Worm (Caenorhabditis elegans) whole organism, L1 larva: ENCODE data around the gene W03F8.4.
"Not testable (repeated sequence)": the region's sequence is repeated elsewhere in the genome, so short reads cannot be mapped to it uniquely, and the experiment has no call there.

Experiments
- Y116A8C.19 ChIP-seq: sonication (generic microtip); optimal IDR thresholded peaks from 2 replicates; lab custom pipeline; 2016; ENCODE audit warnings: missing compliant biosample characterization, missing genetic modification characterization, borderline replicate concordance
- alr-1 ChIP-seq: fragments of 200-800 bp; sonication (Bioruptor generic); optimal IDR thresholded peaks from 2 replicates; lab custom pipeline; 2018; ENCODE audit warnings: borderline replicate concordance, mild to moderate bottlenecking, missing genetic modification characterization, missing compliant biosample characterization
- ces-1 ChIP-seq: fragments of 150-350 bp; optimal IDR thresholded peaks from 2 replicates; lab custom pipeline; 2014; ENCODE audit warnings: missing biosample characterization, missing genetic modification reagents, missing genetic modification characterization
- egl-27 ChIP-seq, 2 experiments: fragments of 150-350 bp in 1 of 2; sonication (generic microtip); optimal IDR thresholded peaks; 3 replicates each; lab custom pipeline; 2017 to 2018; ENCODE audit warnings: missing biosample characterization in 2 of 2, missing genetic modification characterization in 2 of 2, missing genetic modification reagents in 2 of 2
- fkh-8 ChIP-seq: sonication (generic microtip); optimal IDR thresholded peaks from 2 replicates; lab custom pipeline; 2016; ENCODE audit warnings: mild to moderate bottlenecking, missing genetic modification characterization, missing compliant biosample characterization
- lin-13 ChIP-seq: fragments of 150-350 bp; optimal IDR thresholded peaks from 2 replicates; lab custom pipeline; 2014; ENCODE audit warnings: missing biosample characterization, missing genetic modification reagents, missing genetic modification characterization
- nhr-12 ChIP-seq: sonication (generic microtip); optimal IDR thresholded peaks from 2 replicates; lab custom pipeline; 2017; ENCODE audit warnings: missing biosample characterization, missing genetic modification characterization
- nhr-28 ChIP-seq: fragments of 150-350 bp; optimal IDR thresholded peaks from 2 replicates; lab custom pipeline; 2014; ENCODE audit warnings: missing biosample characterization, missing genetic modification characterization
- snpc-4 ChIP-seq: fragments of 150-350 bp; optimal IDR thresholded peaks from 2 replicates; lab custom pipeline; 2014; ENCODE audit warnings: missing biosample characterization, missing genetic modification characterization
- sptf-1 ChIP-seq: fragments of 150-350 bp; optimal IDR thresholded peaks from 2 replicates; lab custom pipeline; 2014; ENCODE audit warnings: missing biosample characterization, missing genetic modification characterization
- unc-62 ChIP-seq: fragments of 150-350 bp; optimal IDR thresholded peaks from 2 replicates; lab custom pipeline; 2014; ENCODE audit warnings: missing biosample characterization, missing genetic modification reagents, missing genetic modification characterization
- unc-86 ChIP-seq: sonication (generic microtip); optimal IDR thresholded peaks from 2 replicates; lab custom pipeline; 2016; ENCODE audit warnings: missing genetic modification characterization, missing compliant biosample characterization
- zag-1 ChIP-seq: fragments of 150-350 bp; optimal IDR thresholded peaks from 2 replicates; lab custom pipeline; 2014; ENCODE audit warnings: missing biosample characterization, missing genetic modification characterization

ce11 chrIV:5226552-5226951, 42.6 kb downstream of the W03F8.4 start, which contains the start of gene nsph-4.1:
- TF ChIP-seq sptf-1 (tag; lab: Kevin White, UChicago); snpc-4 (tag; lab: Kevin White, UChicago); ces-1 (GFP tag; lab: Kevin White, UChicago); nhr-12 (tag; lab: Kevin White, UChicago); unc-62 (GFP tag; lab: Kevin White, UChicago); egl-27 (tag; optimal IDR thresholded peaks at IDR 0.05; lab: Kevin White, UChicago); fkh-8 (tag; lab: Kevin White, UChicago); lin-13 (GFP tag; lab: Kevin White, UChicago); zag-1 (tag; lab: Kevin White, UChicago); alr-1 (tag; lab: Kevin White, UChicago); nhr-28; unc-86; Y116A8C.19: not testable (repeated sequence)
